Fruit fly (Drosophila melanogaster): Measurements from ENCODE around the gene dmt.

dmt gene

dm6 chr3R:9747272-9747874, 36.4 kb downstream of the dmt start, which contains the start of gene CG12948 (continued):
- TF ChIP-seq CG17186 (GFP tag; optimal IDR thresholded peaks at IDR 0.05) = no peak
- no peak for TF ChIP-seq ftz-f1 (GFP tag; optimal IDR thresholded peaks at IDR 0.05)
- no peak for TF ChIP-seq CG4617 (GFP tag; optimal IDR thresholded peaks at IDR 0.05; ENCODE audit: borderline replicate concordance)
- peak; percentile 50 for TF ChIP-seq tin (GFP tag; optimal IDR thresholded peaks at IDR 0.05)
- peak; percentile 81 for TF ChIP-seq inv (GFP tag; IDR thresholded peaks at IDR 0.05; ENCODE audit: partially characterized antibody)
- TF ChIP-seq lab (GFP tag; optimal IDR thresholded peaks at IDR 0.05) = no peak
- TF ChIP-seq klu (GFP tag; IDR thresholded peaks at IDR 0.05) = peak; percentile 56; the same call in 1 of the 2 replicates
- TF ChIP-seq CG15073 (GFP tag; optimal IDR thresholded peaks at IDR 0.05) = no peak
- peak; percentile 39 for TF ChIP-seq CG17359 (tag; optimal IDR thresholded peaks at IDR 0.05)
- no peak for TF ChIP-seq pita (GFP tag; optimal IDR thresholded peaks at IDR 0.05)
- TF ChIP-seq CG33213 (GFP tag; optimal IDR thresholded peaks at IDR 0.05) = peak; percentile 30
- TF ChIP-seq row (GFP tag; IDR thresholded peaks at IDR 0.05) = peak; percentile 95
- no peak for TF ChIP-seq CG6813 (GFP tag; optimal IDR thresholded peaks at IDR 0.05)
- peak; percentile 55 for TF ChIP-seq Fer2 (tag; optimal IDR thresholded peaks at IDR 0.05)
- TF ChIP-seq corto (GFP tag; optimal IDR thresholded peaks at IDR 0.05) = peak; percentile 49
- peak; percentile 53 for TF ChIP-seq Dad (GFP tag; optimal IDR thresholded peaks at IDR 0.05)
- TF ChIP-seq slbo (GFP tag; IDR thresholded peaks at IDR 0.05) = peak; percentile 67
- TF ChIP-seq Bteb2 (GFP tag; optimal IDR thresholded peaks at IDR 0.05) = peak; percentile 16
- no peak for TF ChIP-seq bowl (GFP tag; IDR thresholded peaks at IDR 0.05)
- peak; percentile 72 for TF ChIP-seq lilli (GFP tag; optimal IDR thresholded peaks at IDR 0.05)
- peak; percentile 56 for TF ChIP-seq schlank (tag; optimal IDR thresholded peaks at IDR 0.05)
- TF ChIP-seq CG13287 (GFP tag; IDR thresholded peaks at IDR 0.05; ENCODE audit: partially characterized antibody) = peak; percentile 96
- TF ChIP-seq Bdp1 (GFP tag; optimal IDR thresholded peaks at IDR 0.05) = peak; percentile 23
- peak; percentile 40 for TF ChIP-seq pho (GFP tag; optimal IDR thresholded peaks at IDR 0.05)
- TF ChIP-seq CG4404 (GFP tag; IDR thresholded peaks at IDR 0.05) = 0 out of 2 replicates have a peak, but pooled peaks have one; percentile 28
- TF ChIP-seq dysf (GFP tag; IDR thresholded peaks at IDR 0.05) = peak; percentile 67; the same call in 2 of the 3 replicates
- peak; percentile 11 for TF ChIP-seq ems (GFP tag; optimal IDR thresholded peaks at IDR 0.05)
- TF ChIP-seq wdn (GFP tag; IDR thresholded peaks at IDR 0.05) = no peak
- TF ChIP-seq sqz (GFP tag; optimal IDR thresholded peaks at IDR 0.05) = peak; percentile 97
- peak; percentile 19 for TF ChIP-seq Side (GFP tag; optimal IDR thresholded peaks at IDR 0.05)
- TF ChIP-seq pzg (GFP tag; optimal IDR thresholded peaks at IDR 0.05) = peak; percentile 23
- TF ChIP-seq exex (tag; optimal IDR thresholded peaks at IDR 0.05) = no peak
- TF ChIP-seq chn (GFP tag; optimal IDR thresholded peaks at IDR 0.05) = peak; percentile 21
- TF ChIP-seq CG3163 (GFP tag; optimal IDR thresholded peaks at IDR 0.05) = no peak
- TF ChIP-seq Nf-YB (GFP tag; optimal IDR thresholded peaks at IDR 0.05) = peak; percentile 17
- TF ChIP-seq HmgZ (tag; optimal IDR thresholded peaks at IDR 0.05) = peak; percentile 63
- TF ChIP-seq CG6791 (GFP tag; IDR thresholded peaks at IDR 0.05; ENCODE audit: partially characterized antibody) = peak; percentile 72
- TF ChIP-seq CG10267 (tag; optimal IDR thresholded peaks at IDR 0.05) = peak; percentile 40
- peak; percentile 44 for TF ChIP-seq CG12659 (GFP tag; optimal IDR thresholded peaks at IDR 0.05)
- no peak for TF ChIP-seq CG6654 (GFP tag; optimal IDR thresholded peaks at IDR 0.05)
- TF ChIP-seq CG18764 (GFP tag; optimal IDR thresholded peaks at IDR 0.05) = no peak
- no peak for TF ChIP-seq ac (GFP tag; optimal IDR thresholded peaks at IDR 0.05)
- peak; percentile 77 for TF ChIP-seq CG9932 (GFP tag; IDR thresholded peaks at IDR 0.05)
- TF ChIP-seq Atf6 (GFP tag; IDR thresholded peaks at IDR 0.05) = peak; percentile 31; the same call in 1 of the 2 replicates
- peak; percentile 45 for TF ChIP-seq ind (GFP tag; optimal IDR thresholded peaks at IDR 0.05)
- no peak for TF ChIP-seq CG12236 (GFP tag; optimal IDR thresholded peaks at IDR 0.05)
- TF ChIP-seq MESR4 (GFP tag; optimal IDR thresholded peaks at IDR 0.05) = peak; percentile 82
- TF ChIP-seq CG30020 (tag; optimal IDR thresholded peaks at IDR 0.05) = peak; percentile 40
- peak; percentile 64 for TF ChIP-seq NFAT (GFP tag; IDR thresholded peaks at IDR 0.05)
- peak; percentile 93 for TF ChIP-seq sr (GFP tag; IDR thresholded peaks at IDR 0.05)
